Worm (Caenorhabditis elegans) whole organism, mixed stage, embryonic: Measurements from ENCODE around the gene nceh-1.

Experiments used
- bed-3 ChIP-seq: fragments of 200-800 bp; sonication (Bioruptor generic); optimal IDR thresholded peaks from 3 replicates; lab custom pipeline; 2018; ENCODE audit warnings: mild to moderate bottlenecking, missing genetic modification characterization, moderate library complexity, missing compliant biosample characterization
- ceh-43 ChIP-seq: fragments of 200-800 bp; sonication (Bioruptor generic); optimal IDR thresholded peaks from 2 replicates; lab custom pipeline; 2018; ENCODE audit warnings: mild to moderate bottlenecking, missing genetic modification characterization, moderate library complexity, missing compliant biosample characterization
- cnd-1 ChIP-seq: fragments of 200-800 bp; sonication (Bioruptor generic); optimal IDR thresholded peaks from 2 replicates; lab custom pipeline; 2018; ENCODE audit warnings: mild to moderate bottlenecking, missing genetic modification characterization, missing compliant biosample characterization
- drap-1 ChIP-seq: fragments of 200-800 bp; sonication (Bioruptor generic); optimal IDR thresholded peaks from 3 replicates; lab custom pipeline; 2018; ENCODE audit warnings: mild to moderate bottlenecking, missing genetic modification characterization, missing compliant biosample characterization
- elt-3 ChIP-seq: fragments of 150-350 bp; optimal IDR thresholded peaks from 2 replicates; lab custom pipeline; 2014; ENCODE audit warnings: missing biosample characterization, missing genetic modification characterization
- ham-2 ChIP-seq: fragments of 200-800 bp; sonication (Bioruptor generic); optimal IDR thresholded peaks from 2 replicates; lab custom pipeline; 2018; ENCODE audit warnings: mild to moderate bottlenecking, missing genetic modification characterization, missing compliant biosample characterization
- pha-4 ChIP-seq: fragments of 150-350 bp; optimal IDR thresholded peaks from 2 replicates; lab custom pipeline; 2018; ENCODE audit warnings: missing biosample characterization, missing genetic modification reagents, missing genetic modification characterization
- sem-2 ChIP-seq: fragments of 200-800 bp; sonication (Bioruptor generic); optimal IDR thresholded peaks from 2 replicates; lab custom pipeline; 2018; ENCODE audit warnings: mild to moderate bottlenecking, missing genetic modification characterization, missing compliant biosample characterization
- sptf-1 ChIP-seq: sonication (generic microtip); optimal IDR thresholded peaks from 2 replicates; lab custom pipeline; 2017; ENCODE audit warnings: mild to moderate bottlenecking, missing genetic modification characterization, moderate library complexity, missing compliant biosample characterization
- tbx-8 ChIP-seq: fragments of 200-800 bp; sonication (Bioruptor generic); optimal IDR thresholded peaks from 2 replicates; lab custom pipeline; 2018; ENCODE audit warnings: mild to moderate bottlenecking, missing genetic modification characterization, moderate library complexity, missing compliant biosample characterization

The nceh-1 gene

ce11 chrV:19430351-19430913, 53.2 kb downstream of the nceh-1 start:
- TF ChIP-seq pha-4 (tag; lab: Kevin White, UChicago) = no peak
- TF ChIP-seq elt-3 = no peak
- TF ChIP-seq drap-1 (GFP tag; lab: Kevin White, UChicago) = peak; percentile 50
- TF ChIP-seq ham-2 (GFP tag; lab: Kevin White, UChicago) = peak; percentile 65
- TF ChIP-seq ceh-43 (GFP tag; lab: Kevin White, UChicago) = no peak
- TF ChIP-seq sem-2 (GFP tag; lab: Kevin White, UChicago) = peak; percentile 25
- no peak for TF ChIP-seq cnd-1 (tag; lab: Kevin White, UChicago)
- TF ChIP-seq tbx-8 (GFP tag; lab: Kevin White, UChicago) = no peak
- peak; percentile 72 for TF ChIP-seq sptf-1 (tag; lab: Kevin White, UChicago)
- no peak for TF ChIP-seq bed-3 (GFP tag; lab: Kevin White, UChicago)
